Worm (Caenorhabditis elegans): ENCODE results near the gene fipr-14.
A peak's percentile ranks its signal among the peaks of the same experiment; 100 is the strongest.

- TF ChIP-seq rcor-1 (GFP tag; IDR thresholded peaks at IDR 0.05) (no peak), dpl-1 (GFP tag; optimal IDR thresholded peaks at IDR 0.05) (no peak), lir-1 (GFP tag; conservative IDR thresholded peaks at IDR 0.05) (no peak), tlf-1 (GFP tag; optimal IDR thresholded peaks at IDR 0.05) (no peak), ama-1 (optimal IDR thresholded peaks at IDR 0.05) (no peak), ama-1 (GFP tag; optimal IDR thresholded peaks at IDR 0.05) (no peak), mes-4 (tag; optimal IDR thresholded peaks at IDR 0.05) (no peak), chd-7 (tag; optimal IDR thresholded peaks at IDR 0.05) (no peak), nfya-2 (GFP tag; IDR thresholded peaks at IDR 0.05) (no peak), atf-7 (tag; optimal IDR thresholded peaks at IDR 0.05) (no peak), T26A5.8 (tag; optimal IDR thresholded peaks at IDR 0.05) (no peak), lag-1 (GFP tag; IDR thresholded peaks at IDR 0.05) (no peak), dox-1 (GFP tag; IDR thresholded peaks at IDR 0.05) (0 out of 2 replicates have a peak, but pooled peaks have one; percentile 48), nhr-90 (tag; optimal IDR thresholded peaks at IDR 0.05) (no peak)
Measured at ce11 chrIV:10858300-10859016, 18.5 kb upstream of the fipr-14 start, which contains the start of the genes T11G6.2 and hars-1.
